Worm (Caenorhabditis elegans): ENCODE data around the gene T12A7.2.

Gene T12A7.2

DNA sequence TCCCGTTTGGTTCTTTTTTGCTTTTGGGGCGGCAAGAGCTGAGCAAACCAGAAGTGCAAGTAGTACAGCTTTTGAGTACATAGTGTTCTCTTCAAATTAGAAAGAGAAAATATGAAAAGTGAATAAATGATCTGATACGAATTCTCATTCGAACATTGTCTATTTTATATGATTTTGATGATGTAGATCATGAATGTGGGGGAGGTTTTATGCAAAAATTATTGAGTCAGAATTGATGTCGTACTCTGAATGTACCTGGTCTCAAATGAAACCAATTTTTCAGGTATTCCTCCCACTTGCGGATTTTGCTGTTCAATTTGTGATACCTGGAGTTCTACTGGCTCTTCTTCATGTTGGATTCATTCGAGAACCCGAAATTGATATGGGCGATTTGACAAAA lies 20.7 kb downstream of the T12A7.2 start, which contains the start of gene K01A6.4:
Gene K01A6.4 (minus strand): TSS at position 101 of the 400 bp plus-strand sequence.
- TF ChIP-seq tbx-11 (GFP tag; IDR thresholded peaks at IDR 0.05) (no peak), F13C5.2 (tag; optimal IDR thresholded peaks at IDR 0.05) (no peak), tra-4 (tag; optimal IDR thresholded peaks at IDR 0.05) (no peak), hmbx-1 (tag; optimal IDR thresholded peaks at IDR 0.05) (no peak), scrt-1 (GFP tag; IDR thresholded peaks at IDR 0.05) (no peak), pes-1 (GFP tag; IDR thresholded peaks at IDR 0.05) (no peak), tbx-37 (GFP tag; conservative IDR thresholded peaks at IDR 0.05) (no peak), ets-7 (tag; optimal IDR thresholded peaks at IDR 0.05) (no peak), hnd-1 (tag; optimal IDR thresholded peaks at IDR 0.05) (no peak)

DNA sequence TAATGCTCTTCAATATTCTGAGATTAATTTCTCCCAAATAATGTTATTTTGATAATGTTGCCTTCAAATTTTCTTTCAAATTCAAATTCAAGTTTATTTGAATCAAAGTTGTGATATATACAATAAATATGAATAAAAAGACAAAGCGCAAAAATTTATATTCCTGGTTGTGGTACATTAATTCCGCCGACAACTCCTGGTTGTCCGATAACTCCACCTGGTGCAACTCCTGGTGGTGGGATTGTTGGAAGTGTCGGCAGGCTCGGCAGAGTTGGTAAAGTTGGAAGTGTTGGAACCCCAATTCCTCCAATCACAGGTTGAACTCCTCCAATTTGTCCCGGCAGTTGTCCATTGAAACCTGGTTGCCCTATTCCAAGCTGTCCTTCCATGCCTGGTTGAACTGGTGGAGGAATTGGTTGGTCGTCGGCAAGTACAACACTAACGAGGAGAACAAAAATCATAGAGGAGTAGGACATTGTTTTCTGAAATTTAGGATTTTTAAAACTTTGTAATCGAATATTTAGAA lies 22.8 kb downstream of the T12A7.2 start, which contains the start of gene K01A6.7:
Gene K01A6.7 (minus strand): TSS at position 476 of the 526 bp plus-strand sequence.
- TF ChIP-seq scrt-1 (GFP tag; IDR thresholded peaks at IDR 0.05) (no peak), tbx-37 (GFP tag; conservative IDR thresholded peaks at IDR 0.05) (no peak), F13C5.2 (tag; optimal IDR thresholded peaks at IDR 0.05) (no peak), tra-4 (tag; optimal IDR thresholded peaks at IDR 0.05) (no peak), B0310.2 (tag; optimal IDR thresholded peaks at IDR 0.05) (no peak), hnd-1 (tag; optimal IDR thresholded peaks at IDR 0.05) (no peak), ets-7 (tag; optimal IDR thresholded peaks at IDR 0.05) (no peak), aly-1 (tag; optimal IDR thresholded peaks at IDR 0.05) (no peak), tbx-11 (GFP tag; IDR thresholded peaks at IDR 0.05) (no peak), ceh-13 (GFP tag; optimal IDR thresholded peaks at IDR 0.05) (no peak), pes-1 (GFP tag; IDR thresholded peaks at IDR 0.05) (no peak), hmg-4 (GFP tag; optimal IDR thresholded peaks at IDR 0.05) (no peak), ceh-36 (tag; optimal IDR thresholded peaks at IDR 0.05) (no peak), ama-1 (optimal IDR thresholded peaks at IDR 0.05) (no peak), flt-1 (GFP tag; IDR thresholded peaks at IDR 0.05) (no peak), sea-1 (GFP tag; conservative IDR thresholded peaks at IDR 0.05) (no peak), hmbx-1 (tag; optimal IDR thresholded peaks at IDR 0.05) (no peak)

DNA sequence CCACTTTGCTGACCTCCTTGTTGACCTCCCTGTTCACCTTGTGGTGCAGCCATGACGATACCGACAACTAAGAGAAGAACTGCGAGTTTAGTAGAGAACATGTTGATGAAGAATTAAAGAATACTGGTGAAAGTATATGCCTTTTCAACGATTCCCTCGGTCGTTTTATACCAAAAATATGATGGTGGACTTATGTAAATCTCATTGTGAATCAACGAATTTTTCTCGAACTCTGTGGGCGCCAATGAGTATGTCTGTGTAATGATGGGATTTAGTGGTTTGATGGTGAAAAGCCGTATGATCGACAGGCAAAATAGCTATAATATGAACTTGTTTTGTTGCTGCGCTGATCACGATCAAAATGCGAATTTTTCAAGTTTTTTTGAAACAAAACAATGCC lies 23.6 kb downstream of the T12A7.2 start, which contains the start of gene K01A6.8:
Gene K01A6.8 (minus strand): TSS at position 101 of the 400 bp plus-strand sequence.
- TF ChIP-seq F13C5.2 (tag; optimal IDR thresholded peaks at IDR 0.05), result no peak
- TF ChIP-seq hnd-1 (tag; optimal IDR thresholded peaks at IDR 0.05), result no peak
- no peak for TF ChIP-seq pes-1 (GFP tag; IDR thresholded peaks at IDR 0.05)
- no peak for TF ChIP-seq B0310.2 (tag; optimal IDR thresholded peaks at IDR 0.05)
- TF ChIP-seq ama-1 (optimal IDR thresholded peaks at IDR 0.05), result no peak
- no peak for TF ChIP-seq tbx-37 (GFP tag; conservative IDR thresholded peaks at IDR 0.05)
- TF ChIP-seq ceh-13 (GFP tag; optimal IDR thresholded peaks at IDR 0.05), result no peak
- TF ChIP-seq hmbx-1 (tag; optimal IDR thresholded peaks at IDR 0.05), result no peak
- no peak for TF ChIP-seq tra-4 (tag; optimal IDR thresholded peaks at IDR 0.05)
- no peak for TF ChIP-seq tbx-11 (GFP tag; IDR thresholded peaks at IDR 0.05)

DNA sequence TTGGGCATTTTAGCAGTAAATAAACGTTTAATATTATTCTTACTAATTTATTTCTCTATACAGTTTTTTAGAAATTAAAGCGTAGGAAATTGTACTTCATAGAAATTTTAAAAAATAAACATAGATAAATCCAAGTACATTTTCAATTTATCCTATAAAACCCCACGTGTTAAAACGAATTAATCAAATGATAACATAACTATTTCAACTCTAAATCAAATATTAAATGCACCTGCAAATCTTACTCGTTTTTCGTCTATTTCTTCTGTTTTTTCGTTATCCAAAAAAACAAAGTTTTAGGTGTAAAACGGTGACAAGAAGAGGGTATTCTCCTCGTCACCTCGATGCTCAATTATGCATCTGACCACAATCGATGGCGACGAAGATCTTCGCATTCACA lies 25.9 kb downstream of the T12A7.2 start, which contains the start of gene K01A6.6:
Gene K01A6.6 (plus strand): TSS at position 301 of the 400 bp plus-strand sequence.
- no peak for TF ChIP-seq aly-1 (tag; optimal IDR thresholded peaks at IDR 0.05)
- TF ChIP-seq hmg-4 (GFP tag; optimal IDR thresholded peaks at IDR 0.05), result no peak
- TF ChIP-seq sea-1 (GFP tag; conservative IDR thresholded peaks at IDR 0.05), result no peak
- no peak for TF ChIP-seq ets-7 (tag; optimal IDR thresholded peaks at IDR 0.05)
- TF ChIP-seq tbx-37 (GFP tag; conservative IDR thresholded peaks at IDR 0.05), result no peak

DNA sequence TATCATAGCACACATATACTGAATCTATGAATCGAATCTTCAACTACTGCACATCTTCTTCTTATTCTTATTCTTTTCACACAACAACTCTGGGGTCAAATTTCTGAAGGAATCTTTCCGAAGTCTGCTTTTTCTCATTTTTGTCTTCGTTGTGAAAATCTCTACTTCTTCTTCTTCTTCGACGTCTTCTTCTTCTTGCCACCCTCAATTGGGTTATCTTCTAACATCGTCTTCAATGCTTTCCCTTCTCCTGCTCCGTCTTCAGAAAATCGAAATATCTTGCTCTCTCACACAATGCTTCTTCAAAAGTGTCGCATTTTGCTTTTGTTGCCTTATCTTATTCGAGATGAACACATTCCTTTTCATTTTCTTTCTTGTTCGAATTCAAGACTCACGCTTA lies 37.7 kb downstream of the T12A7.2 start:
- TF ChIP-seq B0310.2 (tag; optimal IDR thresholded peaks at IDR 0.05), result no peak
- no peak for TF ChIP-seq hmbx-1 (tag; optimal IDR thresholded peaks at IDR 0.05)
- no peak for TF ChIP-seq tbx-11 (GFP tag; IDR thresholded peaks at IDR 0.05)
- no peak for TF ChIP-seq scrt-1 (GFP tag; IDR thresholded peaks at IDR 0.05)
- no peak for TF ChIP-seq hnd-1 (tag; optimal IDR thresholded peaks at IDR 0.05)
- no peak for TF ChIP-seq hmg-4 (GFP tag; optimal IDR thresholded peaks at IDR 0.05)
- TF ChIP-seq tbx-37 (GFP tag; conservative IDR thresholded peaks at IDR 0.05), result no peak
- TF ChIP-seq pes-1 (GFP tag; IDR thresholded peaks at IDR 0.05), result no peak
- no peak for TF ChIP-seq F13C5.2 (tag; optimal IDR thresholded peaks at IDR 0.05)
- TF ChIP-seq ceh-13 (GFP tag; optimal IDR thresholded peaks at IDR 0.05), result no peak
- TF ChIP-seq aly-1 (tag; optimal IDR thresholded peaks at IDR 0.05), result no peak
- no peak for TF ChIP-seq ets-7 (tag; optimal IDR thresholded peaks at IDR 0.05)
- TF ChIP-seq ama-1 (optimal IDR thresholded peaks at IDR 0.05), result no peak
- no peak for TF ChIP-seq sea-1 (GFP tag; conservative IDR thresholded peaks at IDR 0.05)
- no peak for TF ChIP-seq flt-1 (GFP tag; IDR thresholded peaks at IDR 0.05)
- no peak for TF ChIP-seq tra-4 (tag; optimal IDR thresholded peaks at IDR 0.05)
- no peak for TF ChIP-seq ceh-36 (tag; optimal IDR thresholded peaks at IDR 0.05)

DNA sequence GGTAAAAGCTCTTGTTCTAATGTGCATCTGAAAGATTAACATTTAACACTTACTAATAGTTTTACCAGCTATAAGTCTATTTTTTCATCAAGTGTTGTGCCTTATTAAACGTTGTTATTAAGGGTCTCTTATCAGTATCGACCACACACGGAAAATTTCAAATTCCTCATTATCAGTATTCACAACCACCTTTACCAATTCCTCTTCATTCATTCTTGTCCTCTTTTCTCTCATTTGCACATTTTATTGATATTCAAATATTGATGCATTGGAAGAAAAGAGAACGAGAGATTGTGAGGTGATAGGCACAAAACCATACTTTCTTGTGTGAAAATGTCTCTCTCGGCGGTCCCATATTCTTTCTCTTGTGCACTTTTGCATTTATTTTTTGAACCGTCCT lies 39.0 kb downstream of the T12A7.2 start:
- TF ChIP-seq tbx-11 (GFP tag; IDR thresholded peaks at IDR 0.05), result no peak

DNA sequence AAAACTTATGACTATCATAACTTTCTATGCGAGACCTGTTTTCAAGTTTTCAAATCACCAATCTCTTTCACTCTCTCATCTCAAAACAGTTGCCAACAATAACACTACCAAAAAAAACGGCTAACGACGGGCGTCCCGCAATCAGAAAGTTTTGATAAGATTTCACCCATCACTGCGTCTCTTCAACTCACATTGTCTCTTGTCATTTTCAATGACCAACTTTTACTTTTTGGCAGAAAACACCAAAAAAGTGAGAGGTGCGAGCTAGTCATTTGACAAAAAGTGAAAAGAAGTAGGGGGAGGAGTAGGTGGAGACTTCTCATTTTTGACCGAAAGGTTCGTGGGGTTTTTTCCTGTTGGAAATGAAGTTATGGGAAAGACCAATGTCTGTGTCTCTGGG lies 42.3 kb downstream of the T12A7.2 start:
- no peak for TF ChIP-seq hmbx-1 (tag; optimal IDR thresholded peaks at IDR 0.05)
- TF ChIP-seq ceh-36 (tag; optimal IDR thresholded peaks at IDR 0.05), result no peak
- TF ChIP-seq ama-1 (optimal IDR thresholded peaks at IDR 0.05), result no peak
- no peak for TF ChIP-seq hmg-4 (GFP tag; optimal IDR thresholded peaks at IDR 0.05)
- no peak for TF ChIP-seq B0310.2 (tag; optimal IDR thresholded peaks at IDR 0.05)
- no peak for TF ChIP-seq tra-4 (tag; optimal IDR thresholded peaks at IDR 0.05)
- TF ChIP-seq tbx-11 (GFP tag; IDR thresholded peaks at IDR 0.05), result no peak
- no peak for TF ChIP-seq ceh-13 (GFP tag; optimal IDR thresholded peaks at IDR 0.05)
- TF ChIP-seq scrt-1 (GFP tag; IDR thresholded peaks at IDR 0.05), result no peak
- no peak for TF ChIP-seq F13C5.2 (tag; optimal IDR thresholded peaks at IDR 0.05)
- TF ChIP-seq sea-1 (GFP tag; conservative IDR thresholded peaks at IDR 0.05), result no peak
